Fruit fly (Drosophila melanogaster): ENCODE results near the gene Cpr72Eb.
A peak's percentile ranks its signal among the peaks of the same experiment; 100 is the strongest.

Gene Cpr72Eb

DNA sequence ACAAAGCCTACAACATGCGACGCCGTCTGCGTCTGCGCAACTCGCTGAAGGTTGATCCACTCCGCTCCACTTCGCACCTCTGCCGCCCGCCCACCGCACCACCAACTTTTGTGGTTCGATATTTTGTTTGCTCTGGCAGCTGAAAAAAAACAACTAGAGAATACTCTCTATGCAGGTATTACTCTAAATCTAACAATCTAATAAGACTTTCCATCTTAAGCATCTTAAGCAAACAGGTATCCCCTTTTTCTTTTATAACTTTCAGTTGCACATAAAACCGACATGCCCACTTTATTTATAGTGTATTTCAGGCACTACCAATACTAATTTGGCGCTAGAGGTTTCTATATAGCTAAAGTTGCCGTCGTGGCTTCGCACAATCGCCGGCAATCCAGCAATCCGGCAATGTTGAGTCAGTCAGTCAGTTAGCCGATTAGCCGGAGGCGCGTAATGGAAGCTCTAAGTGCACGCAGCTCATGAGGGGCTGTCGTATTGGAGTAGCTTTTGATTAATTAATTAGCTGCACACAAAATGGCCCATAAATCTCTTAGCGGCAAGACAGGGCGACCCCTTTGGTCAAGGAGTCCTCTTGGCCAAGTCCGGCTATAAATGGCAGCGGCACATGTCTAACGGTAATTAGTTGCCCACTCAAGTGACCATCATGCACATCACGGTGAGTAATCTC is 36.4 kb upstream of the Cpr72Eb start, which contains the start of gene CG13058 (continued):
- TF ChIP-seq Gsc (GFP tag; IDR thresholded peaks at IDR 0.05) (no peak), pho (GFP tag; optimal IDR thresholded peaks at IDR 0.05) (peak; percentile 53), Rx (GFP tag; IDR thresholded peaks at IDR 0.05) (no peak), hkb (optimal IDR thresholded peaks at IDR 0.05) (no peak), hkb (GFP tag; IDR thresholded peaks at IDR 0.05) (peak; percentile 62), seq (GFP tag; IDR thresholded peaks at IDR 0.05) (peak; percentile 74), otp (GFP tag; IDR thresholded peaks at IDR 0.05) (peak; percentile 71), CG12155 (GFP tag; optimal IDR thresholded peaks at IDR 0.05) (peak; percentile 29), Adf1 (GFP tag; IDR thresholded peaks at IDR 0.05) (peak; percentile 46), grn (GFP tag; optimal IDR thresholded peaks at IDR 0.05) (no peak), tio (GFP tag; optimal IDR thresholded peaks at IDR 0.05) (peak; percentile 2), pb (GFP tag; optimal IDR thresholded peaks at IDR 0.05) (no peak), Chrac-16 (GFP tag; optimal IDR thresholded peaks at IDR 0.05) (peak; percentile 40), CG18599 (GFP tag; optimal IDR thresholded peaks at IDR 0.05) (peak; percentile 78), disco-r (GFP tag; optimal IDR thresholded peaks at IDR 0.05) (peak; percentile 13), ci (GFP tag; IDR thresholded peaks at IDR 0.05) (peak; percentile 75), prd (optimal IDR thresholded peaks at IDR 0.05) (no peak), prd (GFP tag; IDR thresholded peaks at IDR 0.05) (no peak; the same call in 2 of the 3 replicates), CG4854 (GFP tag; optimal IDR thresholded peaks at IDR 0.05) (no peak), CG8089 (GFP tag; optimal IDR thresholded peaks at IDR 0.05) (peak; percentile 41), NfI (GFP tag; optimal IDR thresholded peaks at IDR 0.05) (peak; percentile 67), CoRest (tag; optimal IDR thresholded peaks at IDR 0.05) (peak; percentile 80), slp2 (GFP tag; optimal IDR thresholded peaks at IDR 0.05) (peak; percentile 37), MBD-R2 (GFP tag; IDR thresholded peaks at IDR 0.05) (peak; percentile 48), CG15514 (GFP tag; optimal IDR thresholded peaks at IDR 0.05) (peak; percentile 51), Vsx1 (GFP tag; optimal IDR thresholded peaks at IDR 0.05) (peak; percentile 16), Optix (GFP tag; IDR thresholded peaks at IDR 0.05) (peak; percentile 55; the same call in 1 of the 3 replicates), croc (GFP tag; conservative IDR thresholded peaks at IDR 0.05) (no peak), her (GFP tag; optimal IDR thresholded peaks at IDR 0.05) (peak; percentile 2), nerfin-1 (tag; optimal IDR thresholded peaks at IDR 0.05) (no peak), Eip74EF (GFP tag; optimal IDR thresholded peaks at IDR 0.05) (peak in 1 of 2 experiments; percentile 15), CG5245 (GFP tag; optimal IDR thresholded peaks at IDR 0.05) (peak; percentile 21), dpn (GFP tag; optimal IDR thresholded peaks at IDR 0.05) (peak in 1 of 2 experiments; percentile 48), dmrt99B (tag; optimal IDR thresholded peaks at IDR 0.05) (peak; percentile 77), CG7357 (GFP tag; IDR thresholded peaks at IDR 0.05) (0 out of 3 replicates have a peak, but pooled peaks have one; percentile 41), CG11504 (tag; optimal IDR thresholded peaks at IDR 0.05) (peak; percentile 83), gt (GFP tag; IDR thresholded peaks at IDR 0.05) (no peak), shn (GFP tag; optimal IDR thresholded peaks at IDR 0.05) (peak; percentile 4), CG17385 (GFP tag; optimal IDR thresholded peaks at IDR 0.05) (peak; percentile 64), CG7271 (tag; optimal IDR thresholded peaks at IDR 0.05) (no peak), CG17186 (GFP tag; optimal IDR thresholded peaks at IDR 0.05) (no peak), ranshi (GFP tag; IDR thresholded peaks at IDR 0.05) (peak; percentile 73), CG12659 (GFP tag; optimal IDR thresholded peaks at IDR 0.05) (peak; percentile 70), CG9876 (GFP tag; optimal IDR thresholded peaks at IDR 0.05) (no peak), CG9437 (GFP tag; optimal IDR thresholded peaks at IDR 0.05) (peak; percentile 50), CG10366 (GFP tag; IDR thresholded peaks at IDR 0.05) (peak; percentile 87), CG3281 (GFP tag; optimal IDR thresholded peaks at IDR 0.05) (peak; percentile 43), CG15601 (tag; optimal IDR thresholded peaks at IDR 0.05) (no peak), PHDP (tag; optimal IDR thresholded peaks at IDR 0.05) (peak; percentile 69), CG3726 (GFP tag; IDR thresholded peaks at IDR 0.05) (no peak)
